Worm (Caenorhabditis elegans) whole organism, L4 larva: Measurements from ENCODE around the gene R02D5.7.
"Not testable (repeated sequence)": the region's sequence is repeated elsewhere in the genome, so short reads cannot be mapped to it uniquely, and the experiment has no call there.

ENCODE experiments used
- ama-1 ChIP-seq: fragments of 150-350 bp; optimal IDR thresholded peaks from 2 replicates; lab custom pipeline; 2014; ENCODE audit warnings: inconsistent platforms, mixed read lengths
- attf-4 ChIP-seq: sonication (generic microtip); optimal IDR thresholded peaks from 3 replicates; lab custom pipeline; 2017; ENCODE audit warnings: missing biosample characterization, missing genetic modification characterization
- mdl-1 ChIP-seq, 2 experiments: fragments of 150-350 bp in 1 of 2; sonication (generic microtip) in 1 of 2; optimal IDR thresholded peaks; 2 replicates each; lab custom pipeline; 2014 to 2017; ENCODE audit warnings: missing biosample characterization in 2 of 2, missing genetic modification characterization in 2 of 2
- nhr-237 ChIP-seq: sonication (generic microtip); optimal IDR thresholded peaks from 2 replicates; lab custom pipeline; 2017; ENCODE audit warnings: missing biosample characterization, missing genetic modification characterization
- nhr-76 ChIP-seq: fragments of 150-350 bp; optimal IDR thresholded peaks from 2 replicates; lab custom pipeline; 2014; ENCODE audit warnings: missing biosample characterization, missing genetic modification characterization

DNA sequence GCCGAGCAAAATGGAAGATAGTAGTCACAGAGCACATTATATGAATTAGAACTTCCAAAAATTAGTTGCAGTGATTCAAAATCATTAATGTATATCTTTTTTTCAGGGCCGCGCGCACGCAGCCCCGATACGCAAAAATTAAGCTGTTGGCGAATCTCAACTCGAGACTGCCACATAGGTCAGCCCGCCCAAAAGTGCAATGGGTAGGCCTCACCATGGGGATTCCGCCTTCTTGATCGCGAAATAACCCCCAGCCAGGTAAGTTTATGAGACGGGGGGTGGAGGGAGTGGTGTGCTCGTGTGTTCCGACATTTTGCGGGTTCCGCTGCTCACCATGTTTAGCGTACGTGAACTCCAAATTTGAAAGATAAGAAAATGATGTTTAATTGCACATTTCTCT, 18.2 kb downstream of the R02D5.7 start, which contains the start of gene F08H9.3:
- not testable (repeated sequence) for TF ChIP-seq nhr-237; attf-4; mdl-1 (tag; optimal IDR thresholded peaks at IDR 0.05; lab: Kevin White, UChicago); ama-1; nhr-76 (tag; lab: Kevin White, UChicago)
